Worm (Caenorhabditis elegans) whole organism, late embryonic: Measurements from ENCODE around the gene lgc-43.

Experiments used
- K02D7.2 ChIP-seq: sonication (generic microtip); optimal IDR thresholded peaks from 2 replicates; lab custom pipeline; 2017; ENCODE audit warnings: mild to moderate bottlenecking, missing genetic modification characterization, missing compliant biosample characterization
- K09A11.1 ChIP-seq: sonication (generic microtip); optimal IDR thresholded peaks from 2 replicates; lab custom pipeline; 2017; ENCODE audit warnings: antibody characterized with exemption, mild to moderate bottlenecking, missing genetic modification characterization, missing compliant biosample characterization; ENCODE audit not compliant: insufficient read depth
- Y22D7AL.16 ChIP-seq: sonication (generic microtip); optimal IDR thresholded peaks from 2 replicates; lab custom pipeline; 2016; ENCODE audit warnings: missing genetic modification characterization, missing compliant biosample characterization
- ahr-1 ChIP-seq: sonication (generic microtip); optimal IDR thresholded peaks from 2 replicates; lab custom pipeline; 2016; ENCODE audit warnings: missing genetic modification characterization, missing compliant biosample characterization
- ama-1 ChIP-seq: fragments of 150-350 bp; optimal IDR thresholded peaks from 2 replicates; lab custom pipeline; 2014
- ceh-18 ChIP-seq: sonication (generic microtip); optimal IDR thresholded peaks from 2 replicates; lab custom pipeline; 2016; ENCODE audit warnings: missing genetic modification characterization, missing compliant biosample characterization
- ceh-2 ChIP-seq: sonication (generic microtip); optimal IDR thresholded peaks from 2 replicates; lab custom pipeline; 2016; ENCODE audit warnings: missing genotype, missing genetic modification characterization, missing compliant biosample characterization
- ceh-22 ChIP-seq: sonication (generic microtip); optimal IDR thresholded peaks from 2 replicates; lab custom pipeline; 2017; ENCODE audit warnings: missing biosample characterization, missing genetic modification characterization
- ceh-24 ChIP-seq: sonication (generic microtip); optimal IDR thresholded peaks from 2 replicates; lab custom pipeline; 2016; ENCODE audit warnings: mild to moderate bottlenecking, missing genetic modification characterization, missing compliant biosample characterization
- ceh-30 ChIP-seq: fragments of 150-350 bp; optimal IDR thresholded peaks from 2 replicates; lab custom pipeline; 2014; ENCODE audit warnings: missing biosample characterization, missing genetic modification characterization
- ceh-31 ChIP-seq: sonication (generic microtip); optimal IDR thresholded peaks from 2 replicates; lab custom pipeline; 2016; ENCODE audit warnings: missing genetic modification characterization, missing compliant biosample characterization
- ceh-48 ChIP-seq: sonication (generic microtip); optimal IDR thresholded peaks from 2 replicates; lab custom pipeline; 2016; ENCODE audit warnings: missing genetic modification characterization, inconsistent platforms, missing compliant biosample characterization
- ceh-9 ChIP-seq: sonication (generic microtip); optimal IDR thresholded peaks from 2 replicates; lab custom pipeline; 2016; ENCODE audit warnings: mild to moderate bottlenecking, missing genetic modification characterization, inconsistent platforms, missing compliant biosample characterization
- elt-2 ChIP-seq: sonication (generic microtip); optimal IDR thresholded peaks from 2 replicates; lab custom pipeline; 2016; ENCODE audit warnings: missing genetic modification reagents, missing genetic modification characterization, missing compliant biosample characterization
- eyg-1 ChIP-seq: sonication (generic microtip); optimal IDR thresholded peaks from 2 replicates; lab custom pipeline; 2016; ENCODE audit warnings: missing genotype, missing genetic modification characterization, missing compliant biosample characterization
- gmeb-2 ChIP-seq: sonication (generic microtip); optimal IDR thresholded peaks from 2 replicates; lab custom pipeline; 2016; ENCODE audit warnings: missing genetic modification characterization, inconsistent platforms, missing compliant biosample characterization
- hlh-13 ChIP-seq: fragments of 200-800 bp; sonication (Bioruptor generic); optimal IDR thresholded peaks from 2 replicates; lab custom pipeline; 2018; ENCODE audit warnings: mild to moderate bottlenecking, missing genetic modification characterization, missing compliant biosample characterization
- hlh-15 ChIP-seq: sonication (generic microtip); optimal IDR thresholded peaks from 2 replicates; lab custom pipeline; 2016; ENCODE audit warnings: missing genetic modification characterization, missing compliant biosample characterization
- hlh-30 ChIP-seq: sonication (generic microtip); optimal IDR thresholded peaks from 2 replicates; lab custom pipeline; 2017; ENCODE audit warnings: antibody characterized with exemption, missing genetic modification characterization, missing compliant biosample characterization; ENCODE audit not compliant: insufficient read depth
- lin-11 ChIP-seq: fragments of 200-800 bp; sonication (Bioruptor generic); optimal IDR thresholded peaks from 2 replicates; lab custom pipeline; 2018; ENCODE audit warnings: mild to moderate bottlenecking, missing genetic modification characterization, missing compliant biosample characterization
- madf-2 ChIP-seq: sonication (generic microtip); optimal IDR thresholded peaks from 2 replicates; lab custom pipeline; 2017; ENCODE audit warnings: missing genetic modification characterization, missing compliant biosample characterization
- mec-3 ChIP-seq: sonication (generic microtip); optimal IDR thresholded peaks from 2 replicates; lab custom pipeline; 2016; ENCODE audit warnings: borderline replicate concordance, missing genetic modification characterization, missing compliant biosample characterization
- nfya-1 ChIP-seq: sonication (generic microtip); optimal IDR thresholded peaks from 2 replicates; lab custom pipeline; 2017; ENCODE audit warnings: missing genetic modification characterization, mild to moderate bottlenecking, missing compliant biosample characterization, antibody characterized with exemption, moderate library complexity
- nhr-11 ChIP-seq: fragments of 150-350 bp; optimal IDR thresholded peaks from 2 replicates; lab custom pipeline; 2014; ENCODE audit warnings: missing biosample characterization, missing genetic modification characterization
- nhr-232 ChIP-seq: sonication (generic microtip); optimal IDR thresholded peaks from 2 replicates; lab custom pipeline; 2016; ENCODE audit warnings: missing genetic modification characterization, missing compliant biosample characterization
- odd-2 ChIP-seq: sonication (generic microtip); optimal IDR thresholded peaks from 2 replicates; lab custom pipeline; 2017; ENCODE audit warnings: antibody characterized with exemption, mild to moderate bottlenecking, missing genetic modification characterization, missing compliant biosample characterization
- pag-3 ChIP-seq: sonication (generic microtip); optimal IDR thresholded peaks from 2 replicates; lab custom pipeline; 2016; ENCODE audit warnings: missing compliant biosample characterization, missing genetic modification characterization, borderline replicate concordance
- pat-9 ChIP-seq: fragments of 200-800 bp; sonication (Bioruptor generic); optimal IDR thresholded peaks from 2 replicates; lab custom pipeline; 2018; ENCODE audit warnings: mild to moderate bottlenecking, missing genetic modification characterization, moderate library complexity, missing compliant biosample characterization
- pqm-1 ChIP-seq: sonication (generic microtip); optimal IDR thresholded peaks from 2 replicates; lab custom pipeline; 2016; ENCODE audit warnings: missing genetic modification characterization, missing compliant biosample characterization
- ref-2 ChIP-seq: sonication (generic microtip); optimal IDR thresholded peaks from 2 replicates; lab custom pipeline; 2016; ENCODE audit warnings: missing genetic modification characterization, missing compliant biosample characterization
- sox-4 ChIP-seq: sonication (generic microtip); optimal IDR thresholded peaks from 2 replicates; lab custom pipeline; 2017; ENCODE audit warnings: mild to moderate bottlenecking, missing genetic modification characterization, inconsistent platforms, missing compliant biosample characterization
- syd-9 ChIP-seq: sonication (generic microtip); optimal IDR thresholded peaks from 2 replicates; lab custom pipeline; 2016; ENCODE audit warnings: mild to moderate bottlenecking, missing genetic modification characterization, moderate library complexity, missing compliant biosample characterization
- tbx-2 ChIP-seq: sonication (generic microtip); optimal IDR thresholded peaks from 2 replicates; lab custom pipeline; 2016; ENCODE audit warnings: missing genetic modification characterization, missing compliant biosample characterization
- unc-42 ChIP-seq: sonication (generic microtip); optimal IDR thresholded peaks from 2 replicates; lab custom pipeline; 2016; ENCODE audit warnings: missing genotype, missing genetic modification characterization, missing compliant biosample characterization
- unc-55 ChIP-seq: sonication (generic microtip); optimal IDR thresholded peaks from 2 replicates; lab custom pipeline; 2017; ENCODE audit warnings: missing biosample characterization, missing genetic modification reagents, missing genetic modification characterization
- unc-86 ChIP-seq: sonication (generic microtip); optimal IDR thresholded peaks from 2 replicates; lab custom pipeline; 2016; ENCODE audit warnings: missing genetic modification characterization, missing compliant biosample characterization
- zip-5 ChIP-seq: sonication (generic microtip); optimal IDR thresholded peaks from 2 replicates; lab custom pipeline; 2016; ENCODE audit warnings: missing genetic modification characterization, missing compliant biosample characterization

The lgc-43 gene

DNA sequence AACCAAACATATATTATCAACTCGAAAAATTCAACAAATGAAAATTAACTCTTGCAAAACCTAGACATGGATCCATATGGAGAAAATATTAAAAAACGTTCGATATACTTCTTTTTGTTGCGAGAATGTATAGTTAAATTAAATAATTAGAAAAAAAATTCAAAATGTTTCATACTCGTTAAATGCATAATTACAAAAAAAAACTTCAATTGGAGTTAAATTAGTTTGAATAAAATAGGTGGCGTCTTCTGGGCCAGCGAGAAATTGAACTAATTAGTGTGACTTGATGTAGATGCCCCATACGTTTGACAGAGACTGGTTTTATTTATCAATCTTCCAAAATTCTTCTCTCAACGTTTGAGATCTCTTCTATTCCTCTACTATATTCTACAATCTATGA lies at the start of gene lgc-43:
TSS of gene lgc-43 (plus strand) at position 301 of the 400 bp plus-strand sequence.
- TF ChIP-seq unc-86 (no peak), Y22D7AL.16 (tag; lab: Kevin White, UChicago) (no peak), nhr-11 (no peak), sox-4 (no peak), pag-3 (tag; lab: Kevin White, UChicago) (no peak), ceh-31 (tag; lab: Kevin White, UChicago) (no peak), ahr-1 (tag; lab: Kevin White, UChicago) (no peak)

DNA sequence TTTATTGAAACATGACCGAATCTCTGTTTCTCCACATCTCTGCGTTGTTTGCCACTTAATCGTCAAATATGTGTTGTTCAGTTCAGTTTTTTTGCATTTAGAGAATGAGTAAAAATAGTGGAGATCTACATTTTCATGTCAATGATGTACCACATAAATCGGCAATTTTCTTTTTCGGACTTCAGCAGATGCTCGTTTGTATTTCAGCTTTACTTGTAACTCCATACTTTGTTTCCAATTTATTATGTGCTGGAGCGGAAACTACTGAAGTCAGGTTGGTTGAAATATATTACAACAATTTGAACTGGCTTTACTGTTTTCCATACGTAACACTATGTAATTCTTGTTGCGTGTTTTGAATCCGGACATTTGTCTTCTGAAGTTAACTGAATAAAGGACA lies 47.8 kb upstream of the lgc-43 start, which contains the start of gene T07G12.2:
TSS of gene T07G12.2 (plus strand) at position 62 of the 400 bp plus-strand sequence.
- TF ChIP-seq ahr-1 (tag; lab: Kevin White, UChicago) (no peak), K09A11.1 (no peak), pqm-1 (tag; lab: Kevin White, UChicago) (no peak), ceh-9 (tag; lab: Kevin White, UChicago) (no peak), gmeb-2 (tag; lab: Kevin White, UChicago) (no peak), eyg-1 (tag; lab: Kevin White, UChicago) (no peak), ceh-22 (tag; lab: Kevin White, UChicago) (no peak), K02D7.2 (tag; lab: Kevin White, UChicago) (no peak), nhr-11 (no peak), ceh-18 (no peak)

DNA sequence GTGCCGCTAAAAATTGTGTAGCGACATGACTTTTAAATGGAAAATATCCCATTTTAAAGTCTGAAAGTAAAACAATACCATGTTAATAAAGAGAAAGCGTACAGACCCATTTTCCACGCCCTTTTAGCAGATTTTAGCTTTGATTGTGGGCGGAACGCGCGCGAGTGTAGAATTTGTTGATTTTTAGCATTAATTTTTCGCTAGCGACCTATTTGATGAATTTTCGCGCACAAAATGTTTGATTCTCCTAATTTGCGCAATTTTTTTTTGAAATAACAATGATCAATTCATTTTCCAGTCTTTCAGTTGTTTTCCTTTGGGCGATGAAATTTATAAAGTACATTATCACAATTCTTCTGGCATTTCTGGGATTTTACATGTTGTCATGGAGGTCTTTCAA lies 44.8 kb upstream of the lgc-43 start, which contains the start of gene T07G12.3:
TSS of gene T07G12.3 (plus strand) at position 301 of the 400 bp plus-strand sequence.
- no peak for TF ChIP-seq madf-2 (tag; lab: Kevin White, UChicago)
- no peak for TF ChIP-seq ceh-2 (tag; lab: Kevin White, UChicago)
- TF ChIP-seq hlh-13 (GFP tag; lab: Kevin White, UChicago), result no peak
- TF ChIP-seq elt-2 (tag; lab: Kevin White, UChicago), result no peak
- no peak for TF ChIP-seq syd-9 (tag; lab: Kevin White, UChicago)
- TF ChIP-seq lin-11 (tag; lab: Kevin White, UChicago), result no peak
- no peak for TF ChIP-seq tbx-2 (tag; lab: Kevin White, UChicago)
- no peak for TF ChIP-seq ama-1 (lab: Kevin White, UChicago)
- TF ChIP-seq pat-9, result no peak
- no peak for TF ChIP-seq nfya-1 (tag; lab: Kevin White, UChicago)
- no peak for TF ChIP-seq ceh-22 (tag; lab: Kevin White, UChicago)
- no peak for TF ChIP-seq unc-86
- TF ChIP-seq zip-5 (tag; lab: Kevin White, UChicago), result no peak
- no peak for TF ChIP-seq ceh-30 (tag; lab: Kevin White, UChicago)
- TF ChIP-seq nhr-232 (tag; lab: Kevin White, UChicago), result no peak

DNA sequence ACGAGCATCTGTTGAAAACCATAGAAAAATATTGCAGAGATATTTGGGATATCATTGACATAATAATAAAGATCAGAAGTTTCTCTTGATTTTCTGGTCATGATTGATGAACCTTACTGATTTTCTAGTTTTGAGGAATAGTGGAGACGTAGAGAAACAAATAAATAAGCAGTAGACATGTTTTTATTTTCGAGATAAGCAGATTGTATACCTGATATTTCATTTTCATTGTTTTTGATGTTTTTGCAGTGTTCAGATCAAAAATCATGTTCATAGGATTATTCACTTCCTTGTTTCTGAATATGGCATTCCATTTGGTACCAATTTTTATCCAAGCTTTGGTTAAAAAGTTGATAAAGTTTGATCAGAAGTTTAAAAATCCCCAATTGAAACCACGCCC lies 39.9 kb upstream of the lgc-43 start, which contains the start of gene T07G12.4:
TSS of gene T07G12.4 (minus strand) at position 101 of the 400 bp plus-strand sequence.
- TF ChIP-seq unc-86, result no peak
- TF ChIP-seq hlh-13 (GFP tag; lab: Kevin White, UChicago), result no peak
- no peak for TF ChIP-seq unc-55 (GFP tag; lab: Kevin White, UChicago)
- no peak for TF ChIP-seq sox-4
- no peak for TF ChIP-seq odd-2 (tag; lab: Kevin White, UChicago)
- TF ChIP-seq tbx-2 (tag; lab: Kevin White, UChicago), result no peak
- no peak for TF ChIP-seq syd-9 (tag; lab: Kevin White, UChicago)
- no peak for TF ChIP-seq unc-42
- no peak for TF ChIP-seq ceh-24 (tag; lab: Kevin White, UChicago)
- TF ChIP-seq ceh-31 (tag; lab: Kevin White, UChicago), result no peak
- no peak for TF ChIP-seq mec-3
- no peak for TF ChIP-seq hlh-30
- TF ChIP-seq madf-2 (tag; lab: Kevin White, UChicago), result no peak
- no peak for TF ChIP-seq hlh-15 (tag; lab: Kevin White, UChicago)
- TF ChIP-seq ref-2 (tag; lab: Kevin White, UChicago), result no peak
- no peak for TF ChIP-seq gmeb-2 (tag; lab: Kevin White, UChicago)
- TF ChIP-seq ceh-48, result no peak
